Worm (Caenorhabditis elegans) whole organism, L2 larva: ENCODE data around the gene pepm-1.
A peak's percentile ranks its signal among the peaks of the same experiment; 100 is the strongest.

Experiments
- C34F6.9 ChIP-seq: fragments of 150-350 bp; optimal IDR thresholded peaks from 2 replicates; lab custom pipeline; 2014; ENCODE audit warnings: missing biosample characterization, missing genetic modification characterization
- F13H6.1 ChIP-seq: sonication (generic microtip); optimal IDR thresholded peaks from 2 replicates; lab custom pipeline; 2016; ENCODE audit warnings: missing genetic modification characterization, missing compliant biosample characterization
- R02D3.7 ChIP-seq: fragments of 150-350 bp; optimal IDR thresholded peaks from 2 replicates; lab custom pipeline; 2014; ENCODE audit warnings: missing biosample characterization, missing genetic modification characterization
- Y55F3AM.14 ChIP-seq: fragments of 200-800 bp; sonication (Bioruptor generic); optimal IDR thresholded peaks from 2 replicates; lab custom pipeline; 2018; ENCODE audit warnings: mild to moderate bottlenecking, missing genetic modification characterization, missing compliant biosample characterization
- ZK546.5 ChIP-seq: sonication (generic microtip); optimal IDR thresholded peaks from 2 replicates; lab custom pipeline; 2017; ENCODE audit warnings: missing biosample characterization, missing genetic modification characterization
- alr-1 ChIP-seq: fragments of 150-350 bp; optimal IDR thresholded peaks from 2 replicates; lab custom pipeline; 2014; ENCODE audit warnings: missing biosample characterization, missing genetic modification characterization
- aly-2 ChIP-seq: fragments of 150-350 bp; optimal IDR thresholded peaks from 2 replicates; lab custom pipeline; 2014; ENCODE audit warnings: missing biosample characterization, missing genetic modification characterization
- ama-1 ChIP-seq: fragments of 150-350 bp; optimal IDR thresholded peaks from 2 replicates; lab custom pipeline; 2018; ENCODE audit warnings: inconsistent platforms
- blmp-1 ChIP-seq: sonication (generic microtip); optimal IDR thresholded peaks from 2 replicates; lab custom pipeline; 2017; ENCODE audit warnings: missing genetic modification characterization, mild to moderate bottlenecking, missing compliant biosample characterization, antibody characterized with exemption, moderate library complexity; ENCODE audit not compliant: insufficient read depth
- ceh-16 ChIP-seq: fragments of 150-350 bp; optimal IDR thresholded peaks from 2 replicates; lab custom pipeline; 2014; ENCODE audit warnings: missing biosample characterization, missing genetic modification characterization
- ceh-82 ChIP-seq: fragments of 150-350 bp; optimal IDR thresholded peaks from 2 replicates; lab custom pipeline; 2014; ENCODE audit warnings: missing biosample characterization, missing genetic modification characterization
- crh-2 ChIP-seq: sonication (generic microtip); optimal IDR thresholded peaks from 2 replicates; lab custom pipeline; 2017; ENCODE audit warnings: missing biosample characterization, missing genetic modification characterization
- dmd-4 ChIP-seq: sonication (generic microtip); optimal IDR thresholded peaks from 2 replicates; lab custom pipeline; 2017; ENCODE audit warnings: missing biosample characterization, missing genetic modification characterization
- egl-27 ChIP-seq: sonication (generic microtip); optimal IDR thresholded peaks from 3 replicates; lab custom pipeline; 2017; ENCODE audit warnings: missing biosample characterization, missing genetic modification reagents, missing genetic modification characterization
- elt-1 ChIP-seq: fragments of 150-350 bp; optimal IDR thresholded peaks from 2 replicates; lab custom pipeline; 2014; ENCODE audit warnings: missing biosample characterization, missing genetic modification characterization
- elt-3 ChIP-seq: sonication (generic microtip); optimal IDR thresholded peaks from 2 replicates; lab custom pipeline; 2017; ENCODE audit warnings: missing biosample characterization, missing genetic modification characterization
- fos-1 ChIP-seq: fragments of 150-350 bp; optimal IDR thresholded peaks from 2 replicates; lab custom pipeline; 2014; ENCODE audit warnings: missing biosample characterization, missing genetic modification characterization
- gmeb-1 ChIP-seq: fragments of 150-350 bp; optimal IDR thresholded peaks from 2 replicates; lab custom pipeline; 2014; ENCODE audit warnings: missing biosample characterization, missing genetic modification characterization
- lin-11 ChIP-seq: fragments of 150-350 bp; sonication (generic microtip); optimal IDR thresholded peaks from 2 replicates; lab custom pipeline; 2014; ENCODE audit warnings: missing biosample characterization, missing genetic modification characterization, inconsistent platforms, mixed read lengths
- lin-13 ChIP-seq: fragments of 150-350 bp; optimal IDR thresholded peaks from 2 replicates; lab custom pipeline; 2014; ENCODE audit warnings: missing biosample characterization, missing genetic modification reagents, missing genetic modification characterization
- lin-39 ChIP-seq: fragments of 150-350 bp; optimal IDR thresholded peaks from 2 replicates; lab custom pipeline; 2014; ENCODE audit warnings: missing biosample characterization, missing genetic modification reagents, missing genetic modification characterization
- mab-5 ChIP-seq: fragments of 150-350 bp; optimal IDR thresholded peaks from 2 replicates; lab custom pipeline; 2014; ENCODE audit warnings: missing biosample characterization, missing genetic modification characterization
- mbf-1 ChIP-seq: sonication (generic microtip); optimal IDR thresholded peaks from 2 replicates; lab custom pipeline; 2017; ENCODE audit warnings: missing biosample characterization, missing genetic modification characterization
- mdl-1 ChIP-seq, 2 experiments: fragments of 150-350 bp in 1 of 2; sonication (generic microtip) in 1 of 2; optimal IDR thresholded peaks; 2 replicates each; lab custom pipeline; 2017; ENCODE audit warnings: missing biosample characterization in 2 of 2, missing genetic modification characterization in 2 of 2
- nhr-10 ChIP-seq: sonication (generic microtip); optimal IDR thresholded peaks from 2 replicates; lab custom pipeline; 2017; ENCODE audit warnings: missing biosample characterization, missing genetic modification characterization
- nhr-11 ChIP-seq: fragments of 150-350 bp; optimal IDR thresholded peaks from 2 replicates; lab custom pipeline; 2014; ENCODE audit warnings: missing biosample characterization, missing genetic modification characterization
- nhr-12 ChIP-seq: fragments of 150-350 bp; optimal IDR thresholded peaks from 2 replicates; lab custom pipeline; 2014; ENCODE audit warnings: missing biosample characterization, missing genetic modification characterization
- nhr-129 ChIP-seq: fragments of 150-350 bp; optimal IDR thresholded peaks from 2 replicates; lab custom pipeline; 2014; ENCODE audit warnings: missing biosample characterization, missing genetic modification characterization
- nhr-21 ChIP-seq: fragments of 150-350 bp; optimal IDR thresholded peaks from 2 replicates; lab custom pipeline; 2014; ENCODE audit warnings: missing biosample characterization, missing genetic modification characterization
- nhr-23 ChIP-seq: fragments of 150-350 bp; optimal IDR thresholded peaks from 2 replicates; lab custom pipeline; 2014; ENCODE audit warnings: missing biosample characterization, missing genetic modification reagents, missing genetic modification characterization
- nhr-237 ChIP-seq: fragments of 150-350 bp; optimal IDR thresholded peaks from 2 replicates; lab custom pipeline; 2014; ENCODE audit warnings: missing biosample characterization, missing genetic modification characterization
- nhr-6 ChIP-seq: fragments of 150-350 bp; optimal IDR thresholded peaks from 2 replicates; lab custom pipeline; 2014; ENCODE audit warnings: missing biosample characterization, missing genetic modification characterization
- nhr-77 ChIP-seq: fragments of 150-350 bp; optimal IDR thresholded peaks from 2 replicates; lab custom pipeline; 2014; ENCODE audit warnings: missing biosample characterization, missing genetic modification characterization
- sem-4 ChIP-seq: fragments of 150-350 bp; optimal IDR thresholded peaks from 2 replicates; lab custom pipeline; 2014; ENCODE audit warnings: missing biosample characterization, missing genetic modification reagents, missing genetic modification characterization
- skn-1 ChIP-seq: sonication (generic microtip); optimal IDR thresholded peaks from 2 replicates; lab custom pipeline; 2017; ENCODE audit warnings: missing biosample characterization, missing genetic modification characterization
- sma-3 ChIP-seq: sonication (generic microtip); optimal IDR thresholded peaks from 2 replicates; lab custom pipeline; 2016; ENCODE audit warnings: missing genetic modification reagents, missing genetic modification characterization, missing compliant biosample characterization
- sma-9 ChIP-seq, 2 experiments: fragments of 150-350 bp in 1 of 2; sonication (generic microtip) in 1 of 2; optimal IDR thresholded peaks; 2 replicates each; lab custom pipeline; 2014 to 2016; ENCODE audit warnings: missing genetic modification characterization in 2 of 2, mild to moderate bottlenecking in 1 of 2, missing biosample characterization in 1 of 2, missing compliant biosample characterization in 1 of 2, missing genetic modification reagents in 1 of 2, moderate library complexity in 1 of 2
- snpc-4 ChIP-seq: fragments of 150-350 bp; optimal IDR thresholded peaks from 2 replicates; lab custom pipeline; 2014; ENCODE audit warnings: missing biosample characterization, missing genetic modification characterization
- unc-39 ChIP-seq: fragments of 150-350 bp; optimal IDR thresholded peaks from 2 replicates; lab custom pipeline; 2014; ENCODE audit warnings: missing biosample characterization, missing genetic modification characterization
- unc-55 ChIP-seq: fragments of 150-350 bp; sonication (generic microtip); optimal IDR thresholded peaks from 3 replicates; lab custom pipeline; 2014; ENCODE audit warnings: missing biosample characterization, missing genetic modification reagents, missing genetic modification characterization
- unc-62 ChIP-seq: fragments of 150-350 bp; optimal IDR thresholded peaks from 2 replicates; lab custom pipeline; 2014; ENCODE audit warnings: missing biosample characterization, missing genetic modification reagents, missing genetic modification characterization
- zag-1 ChIP-seq: fragments of 150-350 bp; optimal IDR thresholded peaks from 2 replicates; lab custom pipeline; 2014; ENCODE audit warnings: missing biosample characterization, missing genetic modification characterization
- ztf-1 ChIP-seq: fragments of 200-800 bp; sonication (Bioruptor generic); conservative IDR thresholded peaks from 2 replicates; pipeline ENCODE4 v1.3.6; 2022; ENCODE audit warnings: missing genetic modification characterization, missing compliant biosample characterization
- ztf-11 ChIP-seq: sonication (generic microtip); optimal IDR thresholded peaks from 2 replicates; lab custom pipeline; 2017; ENCODE audit warnings: missing biosample characterization, missing genetic modification characterization
- ztf-4 ChIP-seq: fragments of 150-350 bp; optimal IDR thresholded peaks from 2 replicates; lab custom pipeline; 2014; ENCODE audit warnings: missing biosample characterization, missing genetic modification characterization

pepm-1 gene

DNA sequence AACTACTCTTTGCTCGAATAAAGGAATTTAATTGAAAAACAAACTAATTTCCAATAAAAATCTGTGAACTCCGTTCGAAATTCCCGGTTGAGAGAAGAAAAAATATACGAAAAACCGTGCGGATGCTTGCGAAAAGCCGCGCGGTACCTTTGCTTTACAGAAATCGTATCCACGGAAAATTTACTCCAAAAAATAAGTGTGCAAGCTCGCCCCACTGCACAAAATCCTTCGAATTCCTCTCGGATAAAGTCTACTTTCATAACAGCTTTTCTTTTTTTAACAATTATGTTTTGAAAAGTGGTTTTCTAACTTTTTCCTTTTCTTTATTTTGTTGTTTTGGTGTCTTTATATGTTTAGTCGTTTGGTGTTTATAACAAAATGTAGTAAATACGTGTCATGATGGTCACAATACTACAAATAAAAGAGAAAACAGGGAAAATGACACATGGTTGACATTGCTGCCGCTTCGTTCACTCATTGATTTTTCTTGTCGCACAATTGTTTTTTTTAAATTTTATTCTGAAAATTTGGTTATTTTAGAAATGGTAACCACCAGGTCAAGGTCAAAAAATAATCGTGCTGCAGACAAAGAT, 18.4 kb downstream of the pepm-1 start, which contains the start of gene cept-2 (continued):
- TF ChIP-seq F13H6.1 (peak; percentile 93), nhr-129 (tag; lab: Kevin White, UChicago) (peak; percentile 95), nhr-23 (tag; lab: Kevin White, UChicago) (no peak), nhr-10 (tag; lab: Kevin White, UChicago) (no peak), nhr-237 (no peak), ztf-11 (tag; lab: Kevin White, UChicago) (no peak), lin-13 (peak; percentile 94), C34F6.9 (tag; lab: Kevin White, UChicago) (peak; percentile 97), sma-3 (GFP tag; lab: Kevin White, UChicago) (peak; percentile 95), R02D3.7 (peak; percentile 30), nhr-6 (tag; lab: Kevin White, UChicago) (no peak), ztf-4 (tag; lab: Kevin White, UChicago) (peak; percentile 85), sma-9 (GFP tag; optimal IDR thresholded peaks at IDR 0.05; lab: Kevin White, UChicago) (peak; percentile 94), sma-9 (tag; optimal IDR thresholded peaks at IDR 0.05; lab: Kevin White, UChicago) (no peak), elt-3 (tag; lab: Kevin White, UChicago) (no peak), mdl-1 (tag; optimal IDR thresholded peaks at IDR 0.05; lab: Kevin White, UChicago) (peak in 1 of 2 experiments; percentile 46), snpc-4 (tag; lab: Kevin White, UChicago) (peak; percentile 87), dmd-4 (tag; lab: Kevin White, UChicago) (peak; percentile 43), Y55F3AM.14 (GFP tag; lab: Kevin White, UChicago) (peak; percentile 12), ceh-16 (tag; lab: Kevin White, UChicago) (peak; percentile 64)

DNA sequence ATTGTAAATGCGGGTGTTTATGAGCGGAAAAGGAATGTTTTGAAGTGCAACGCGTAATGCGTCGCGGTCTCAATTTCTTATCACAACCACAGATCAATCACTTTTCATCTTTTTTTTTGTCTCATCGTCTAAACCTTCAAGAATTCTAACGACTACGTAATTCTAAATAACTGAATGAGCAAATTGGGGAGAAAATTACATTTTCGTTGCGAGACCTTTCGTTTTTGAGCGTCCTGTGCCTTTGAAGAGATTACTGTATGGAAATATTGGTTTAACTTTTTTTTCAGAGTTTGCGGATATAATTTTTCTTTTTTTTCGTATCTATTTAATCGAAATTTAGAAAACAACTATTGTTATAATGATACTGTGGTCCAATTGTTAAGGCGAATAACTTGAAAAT, 21.6 kb downstream of the pepm-1 start:
- TF ChIP-seq lin-13 (peak; percentile 11), nhr-23 (tag; lab: Kevin White, UChicago) (no peak), blmp-1 (tag; lab: Kevin White, UChicago) (no peak)
- TF ChIP-seq, all 48 proteins: peak for 1

DNA sequence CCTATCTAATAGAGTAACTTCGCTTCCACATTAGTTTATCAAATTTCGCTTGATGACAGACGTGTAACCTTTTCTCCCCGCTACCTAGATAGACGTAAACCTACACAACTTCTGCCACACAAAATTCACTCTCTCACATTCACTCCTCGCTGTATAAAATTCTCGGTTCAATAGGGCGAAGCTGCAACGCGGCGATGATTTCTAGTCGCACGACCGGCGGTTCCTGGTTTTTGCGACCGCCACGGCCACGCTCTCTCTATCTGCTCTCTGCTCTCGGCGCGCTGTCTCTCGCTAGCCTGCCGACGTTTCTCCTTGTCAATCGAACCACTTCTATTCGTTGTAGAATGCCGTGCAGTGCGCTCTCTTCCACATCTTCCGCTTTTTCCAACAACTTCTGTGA, 22.0 kb downstream of the pepm-1 start:
- TF ChIP-seq alr-1 (tag; lab: Kevin White, UChicago) (no peak), snpc-4 (tag; lab: Kevin White, UChicago) (peak; percentile 87), Y55F3AM.14 (GFP tag; lab: Kevin White, UChicago) (peak; percentile 16), nhr-237 (no peak), ztf-11 (tag; lab: Kevin White, UChicago) (no peak), ceh-82 (tag; lab: Kevin White, UChicago) (no peak), lin-13 (peak; percentile 58), nhr-23 (tag; lab: Kevin White, UChicago) (no peak), mab-5 (tag; lab: Kevin White, UChicago) (peak; percentile 50), ama-1 (peak; percentile 4), elt-3 (tag; lab: Kevin White, UChicago) (no peak), mbf-1 (tag; lab: Kevin White, UChicago) (no peak), blmp-1 (tag; lab: Kevin White, UChicago) (peak; percentile 54), unc-39 (peak; percentile 12), dmd-4 (tag; lab: Kevin White, UChicago) (no peak), gmeb-1 (tag; lab: Kevin White, UChicago) (peak; percentile 61), F13H6.1 (peak; percentile 79), ztf-1 (GFP tag; lab: Robert Waterston, UW) (no peak), crh-2 (peak; percentile 93), nhr-6 (tag; lab: Kevin White, UChicago) (no peak), nhr-12 (tag; lab: Kevin White, UChicago) (no peak), nhr-10 (tag; lab: Kevin White, UChicago) (no peak), mdl-1 (tag; optimal IDR thresholded peaks at IDR 0.05; lab: Kevin White, UChicago) (peak in 1 of 2 experiments; percentile 40), unc-55 (GFP tag; lab: Kevin White, UChicago) (peak; percentile 80), nhr-11 (peak; percentile 49), elt-1 (tag; lab: Kevin White, UChicago) (no peak), nhr-77 (tag; lab: Kevin White, UChicago) (no peak), aly-2 (no peak), ztf-4 (tag; lab: Kevin White, UChicago) (no peak), unc-62 (GFP tag; lab: Kevin White, UChicago) (no peak), skn-1 (no peak), sem-4 (tag; lab: Kevin White, UChicago) (peak; percentile 37), ceh-16 (tag; lab: Kevin White, UChicago) (no peak), fos-1 (tag; lab: Kevin White, UChicago) (peak; percentile 91), zag-1 (tag; lab: Kevin White, UChicago) (peak; percentile 87), lin-11 (tag; lab: Kevin White, UChicago) (peak; percentile 59), lin-39 (tag; lab: Kevin White, UChicago) (no peak), sma-3 (GFP tag; lab: Kevin White, UChicago) (peak; percentile 72), R02D3.7 (no peak), C34F6.9 (tag; lab: Kevin White, UChicago) (peak; percentile 90), nhr-129 (tag; lab: Kevin White, UChicago) (peak; percentile 88), nhr-21 (tag; lab: Kevin White, UChicago) (peak; percentile 59), egl-27 (tag; lab: Kevin White, UChicago) (peak; percentile 40), ZK546.5 (tag; lab: Kevin White, UChicago) (no peak)
